Fruit fly (Drosophila melanogaster) whole organism, adult: ENCODE measurements around the gene CG43997.

ENCODE experiments used
- CG11617 ChIP-seq: fragments of 200-800 bp; sonication (Bioruptor generic); optimal IDR thresholded peaks from 2 replicates; lab custom pipeline; 2017; ENCODE audit warnings: mild to moderate bottlenecking, missing biosample characterization, missing genetic modification reagents, missing genetic modification characterization
- CG12768 ChIP-seq: fragments of 200-800 bp; sonication (Bioruptor generic); optimal IDR thresholded peaks from 2 replicates; lab custom pipeline; 2017; ENCODE audit warnings: missing biosample characterization, missing genetic modification characterization, mild to moderate bottlenecking, moderate library complexity, missing genetic modification reagents
- CG14711 ChIP-seq: fragments of 200-800 bp; sonication (Bioruptor generic); optimal IDR thresholded peaks from 2 replicates; lab custom pipeline; 2018; ENCODE audit warnings: missing biosample characterization, mild to moderate bottlenecking, missing genetic modification characterization, moderate library complexity
- CG1620 ChIP-seq: fragments of 200-800 bp; sonication (Bioruptor generic); optimal IDR thresholded peaks from 2 replicates; lab custom pipeline; 2016; ENCODE audit warnings: missing biosample characterization, missing genetic modification characterization
- CG5204 ChIP-seq: fragments of 200-800 bp; sonication (Bioruptor generic); optimal IDR thresholded peaks from 2 replicates; lab custom pipeline; 2016; ENCODE audit warnings: missing biosample characterization, missing genetic modification characterization
- CG7101 ChIP-seq: fragments of 200-800 bp; sonication (Bioruptor generic); optimal IDR thresholded peaks from 2 replicates; lab custom pipeline; 2018; ENCODE audit warnings: missing biosample characterization, mild to moderate bottlenecking, missing genetic modification characterization, moderate library complexity
- Clk ChIP-seq: fragments of 200-800 bp; sonication (Bioruptor generic); optimal IDR thresholded peaks from 2 replicates; lab custom pipeline; 2017; ENCODE audit warnings: missing biosample characterization, missing genetic modification characterization
- bab1 ChIP-seq: fragments of 200-800 bp; sonication (Bioruptor generic); optimal IDR thresholded peaks from 3 replicates; lab custom pipeline; 2019; ENCODE audit warnings: missing biosample characterization, mild to moderate bottlenecking, missing genetic modification characterization, moderate library complexity
- cic ChIP-seq: fragments of 200-800 bp; sonication (Bioruptor generic); optimal IDR thresholded peaks from 2 replicates; lab custom pipeline; 2017; ENCODE audit warnings: missing biosample characterization, mild to moderate bottlenecking, missing genetic modification characterization, moderate library complexity
- cnc ChIP-seq, 2 experiments: fragments of >200 bp; optimal IDR thresholded peaks; 2 replicates each; lab custom pipeline; 2017
- kay ChIP-seq: fragments of 200-800 bp; sonication (Bioruptor generic); peaks from one replicate; lab custom pipeline; 2016; ENCODE audit warnings: missing biosample characterization, missing genetic modification characterization, borderline replicate concordance
- pad ChIP-seq: fragments of 200-800 bp; sonication (Bioruptor generic); optimal IDR thresholded peaks from 3 replicates; lab custom pipeline; 2017; ENCODE audit warnings: missing biosample characterization, missing genetic modification characterization, mild to moderate bottlenecking, moderate library complexity, missing genetic modification reagents
- tj ChIP-seq: fragments of 200-800 bp; sonication (Bioruptor generic); optimal IDR thresholded peaks from 3 replicates; lab custom pipeline; 2017; ENCODE audit warnings: missing biosample characterization, mild to moderate bottlenecking, missing genetic modification characterization, moderate library complexity
- toe ChIP-seq: fragments of 200-800 bp; sonication (Bioruptor generic); optimal IDR thresholded peaks from 2 replicates; lab custom pipeline; 2016; ENCODE audit warnings: missing biosample characterization, missing genetic modification characterization

CG43997 gene

DNA sequence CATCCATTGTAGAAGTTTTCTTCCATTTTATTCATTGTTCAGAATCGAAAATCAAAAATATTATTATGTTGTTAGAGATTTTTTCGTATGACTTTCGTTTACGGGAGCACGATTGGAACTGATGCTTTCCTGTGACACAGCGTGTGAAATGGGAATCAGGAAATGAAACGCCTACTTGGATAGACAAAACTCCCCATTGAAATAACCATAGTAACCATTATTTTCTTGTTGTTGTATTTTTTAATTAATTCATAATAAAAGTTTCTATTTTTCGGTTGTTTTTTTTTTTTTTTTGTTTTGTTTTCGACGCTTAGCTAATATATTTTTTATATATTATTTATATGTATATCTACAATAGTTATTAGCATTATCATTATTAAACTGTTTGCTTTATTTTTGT lies 45.1 kb downstream of the CG43997 start, which contains the start of gene CG43077:
TSS of gene CG43077 (minus strand) at position 101 of the 400 bp plus-strand sequence.
- no peak for TF ChIP-seq bab1 (GFP tag; lab: Kevin White, UChicago)
- TF ChIP-seq tj (GFP tag; lab: Kevin White, UChicago): no peak
- TF ChIP-seq CG14711 (tag; lab: Kevin White, UChicago): no peak
- no peak for TF ChIP-seq CG5204 (GFP tag; lab: Kevin White, UChicago)
- no peak for TF ChIP-seq kay (GFP tag; lab: Kevin White, UChicago)
- TF ChIP-seq Clk (GFP tag; lab: Kevin White, UChicago): no peak
- no peak for TF ChIP-seq CG1620 (GFP tag; lab: Kevin White, UChicago)
- no peak for TF ChIP-seq CG11617
- TF ChIP-seq toe (GFP tag; lab: Kevin White, UChicago): no peak
- no peak for TF ChIP-seq cic (GFP tag; lab: Kevin White, UChicago)
- TF ChIP-seq cnc (optimal IDR thresholded peaks at IDR 0.05; lab: Kevin White, UChicago): no peak
- no peak for TF ChIP-seq CG7101 (tag; lab: Kevin White, UChicago)
- TF ChIP-seq pad: no peak
- no peak for TF ChIP-seq CG12768 (GFP tag; lab: Kevin White, UChicago)
